Worm (Caenorhabditis elegans) whole organism, L1 larva: Measurements from ENCODE around the gene srh-174.

Experiments
- efl-1 ChIP-seq, 4 experiments: fragments of 150-350 bp; optimal IDR thresholded peaks in 3 of 4; peaks in 1 of 4; 1 replicate in 1 of 4; 2 replicates in 3 of 4; lab custom pipeline; 2014; ENCODE audit warnings: missing biosample characterization in 2 of 4, missing genetic modification characterization in 2 of 4, missing genetic modification reagents in 2 of 4
- egl-13 ChIP-seq: sonication (generic microtip); optimal IDR thresholded peaks from 2 replicates; lab custom pipeline; 2016; ENCODE audit warnings: missing genotype, missing genetic modification reagents, missing genetic modification characterization, missing compliant biosample characterization
- egl-27 ChIP-seq, 2 experiments: fragments of 150-350 bp in 1 of 2; sonication (generic microtip); optimal IDR thresholded peaks; 3 replicates each; lab custom pipeline; 2017 to 2018; ENCODE audit warnings: missing biosample characterization in 2 of 2, missing genetic modification characterization in 2 of 2, missing genetic modification reagents in 2 of 2
- fos-1 ChIP-seq: fragments of 150-350 bp; optimal IDR thresholded peaks from 2 replicates; lab custom pipeline; 2014; ENCODE audit warnings: missing biosample characterization, missing genetic modification characterization
- hlh-4 ChIP-seq: sonication (generic microtip); optimal IDR thresholded peaks from 2 replicates; lab custom pipeline; 2016; ENCODE audit warnings: mild to moderate bottlenecking, missing genetic modification characterization, missing compliant biosample characterization
- isw-1 ChIP-seq: fragments of 200-800 bp; sonication (Bioruptor generic); IDR thresholded peaks from 2 replicates; pipeline ENCODE4 v1.3.6; 2022; ENCODE audit warnings: missing genetic modification characterization, missing compliant biosample characterization
- lin-14 ChIP-seq: fragments of 200-800 bp; sonication (Bioruptor generic); optimal IDR thresholded peaks from 2 replicates; lab custom pipeline; 2018; ENCODE audit warnings: mild to moderate bottlenecking, missing genetic modification characterization, moderate library complexity, missing compliant biosample characterization
- lin-15B ChIP-seq: fragments of 150-350 bp; sonication (generic microtip); optimal IDR thresholded peaks from 3 replicates; lab custom pipeline; 2014; ENCODE audit warnings: missing biosample characterization, missing genetic modification characterization
- nhr-47 ChIP-seq: sonication (generic microtip); optimal IDR thresholded peaks from 2 replicates; lab custom pipeline; 2016; ENCODE audit warnings: mild to moderate bottlenecking, missing genetic modification characterization, moderate library complexity, missing compliant biosample characterization
- nhr-71 ChIP-seq: sonication (generic microtip); optimal IDR thresholded peaks from 2 replicates; lab custom pipeline; 2016; ENCODE audit warnings: mild to moderate bottlenecking, missing genetic modification characterization, moderate library complexity, missing compliant biosample characterization
- nhr-76 ChIP-seq: sonication (generic microtip); optimal IDR thresholded peaks from 2 replicates; lab custom pipeline; 2017; ENCODE audit warnings: missing biosample characterization, missing genetic modification characterization
- skn-1 ChIP-seq: fragments of 150-350 bp; optimal IDR thresholded peaks from 2 replicates; lab custom pipeline; 2014; ENCODE audit warnings: missing biosample characterization, missing genetic modification characterization
- tbx-2 ChIP-seq: sonication (generic microtip); optimal IDR thresholded peaks from 2 replicates; lab custom pipeline; 2016; ENCODE audit warnings: missing genetic modification characterization, missing compliant biosample characterization
- unc-62 ChIP-seq: fragments of 150-350 bp; optimal IDR thresholded peaks from 2 replicates; lab custom pipeline; 2014; ENCODE audit warnings: missing biosample characterization, missing genetic modification reagents, missing genetic modification characterization
- ztf-4 ChIP-seq: fragments of 150-350 bp; optimal IDR thresholded peaks from 2 replicates; lab custom pipeline; 2014; ENCODE audit warnings: missing biosample characterization, missing genetic modification characterization

The srh-174 gene

DNA sequence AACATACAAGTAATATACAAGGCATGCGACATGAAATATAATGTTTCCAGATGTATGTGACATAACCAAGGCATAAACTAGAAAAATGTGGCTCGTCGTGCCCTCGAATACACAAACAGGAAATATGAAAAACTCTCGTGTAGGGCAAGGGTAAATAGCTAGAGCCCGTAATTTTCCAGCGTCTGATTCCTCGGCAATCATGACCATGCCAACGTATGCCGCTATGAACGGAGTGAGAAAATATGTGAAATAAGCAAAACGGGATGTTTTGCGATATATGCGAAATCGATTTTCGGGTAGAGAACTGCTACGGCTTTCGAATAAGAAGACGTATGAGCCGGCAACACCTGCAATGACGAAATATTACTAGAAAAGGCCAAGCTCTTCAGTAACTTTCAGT is 46.8 kb downstream of the srh-174 start, which contains the start of gene scl-25:
Gene scl-25, plus strand, starts transcription at position 301 of the 400 bp plus-strand sequence.
- no peak for TF ChIP-seq efl-1 (optimal IDR thresholded peaks at IDR 0.05; lab: Kevin White, UChicago)
- TF ChIP-seq efl-1 (GFP tag; optimal IDR thresholded peaks at IDR 0.05 in 1 of 2; lab: Kevin White, UChicago): peak in 1 of 2 experiments; percentile 68
- TF ChIP-seq fos-1 (tag; lab: Kevin White, UChicago): no peak

DNA sequence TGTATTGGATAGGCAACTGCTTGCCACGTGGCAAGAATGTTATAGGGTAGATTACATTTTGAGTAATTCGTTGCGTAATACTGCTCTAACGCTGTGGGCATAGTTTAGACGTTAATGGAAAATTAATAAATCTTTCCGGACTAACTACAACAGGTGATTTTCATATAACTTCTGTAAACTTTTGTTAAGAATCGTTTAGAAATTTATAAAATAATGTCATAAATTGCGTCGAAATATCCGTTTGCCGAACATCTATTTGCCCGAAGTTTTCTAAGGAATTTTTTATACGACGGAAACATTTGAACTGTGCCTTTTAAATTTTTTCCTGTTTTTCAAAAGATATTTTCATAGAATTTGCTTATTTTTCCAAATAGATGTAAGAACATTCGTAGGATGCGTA is 47.6 kb downstream of the srh-174 start, which contains the start of gene srh-112:
Gene srh-112, minus strand, starts transcription at position 101 of the 400 bp plus-strand sequence.
- TF ChIP-seq tbx-2 (tag; lab: Kevin White, UChicago): no peak
- TF ChIP-seq isw-1 (GFP tag; lab: Robert Waterston, UW): no peak
- no peak for TF ChIP-seq ztf-4 (tag; lab: Kevin White, UChicago)
- no peak for TF ChIP-seq efl-1 (optimal IDR thresholded peaks at IDR 0.05; lab: Kevin White, UChicago)
- no peak for TF ChIP-seq efl-1 (GFP tag; optimal IDR thresholded peaks at IDR 0.05 in 1 of 2; lab: Kevin White, UChicago)
- TF ChIP-seq nhr-76 (tag; lab: Kevin White, UChicago): no peak
- no peak for TF ChIP-seq lin-15B
- no peak for TF ChIP-seq lin-14 (GFP tag; lab: Kevin White, UChicago)
- no peak for TF ChIP-seq nhr-47 (tag; lab: Kevin White, UChicago)
- TF ChIP-seq egl-13 (tag; lab: Kevin White, UChicago): no peak
- no peak for TF ChIP-seq hlh-4 (tag; lab: Kevin White, UChicago)
- TF ChIP-seq unc-62 (GFP tag; lab: Kevin White, UChicago): no peak
- no peak for TF ChIP-seq egl-27 (tag; optimal IDR thresholded peaks at IDR 0.05; lab: Kevin White, UChicago)
- no peak for TF ChIP-seq skn-1
- no peak for TF ChIP-seq nhr-71 (tag; lab: Kevin White, UChicago)
- TF ChIP-seq, all 84 proteins: peak for 0
